Worm (Caenorhabditis elegans): ENCODE measurements around the gene M01H9.5.

ce11 chrIV:4451576-4451975, 13.7 kb upstream of the M01H9.5 start, which contains the start of gene R08C7.1:
- TF ChIP-seq ahr-1 (tag; optimal IDR thresholded peaks at IDR 0.05), result no peak
- TF ChIP-seq ets-4 (tag; optimal IDR thresholded peaks at IDR 0.05), result no peak
- no peak for TF ChIP-seq sox-4 (tag; optimal IDR thresholded peaks at IDR 0.05)
- TF ChIP-seq C38D4.7 (GFP tag; optimal IDR thresholded peaks at IDR 0.05), result no peak
- no peak for TF ChIP-seq lin-11 (tag; optimal IDR thresholded peaks at IDR 0.05)
- no peak for TF ChIP-seq pqm-1 (tag; optimal IDR thresholded peaks at IDR 0.05)
- no peak for TF ChIP-seq nhr-11 (tag; optimal IDR thresholded peaks at IDR 0.05)
- no peak for TF ChIP-seq T23F11.4 (GFP tag; optimal IDR thresholded peaks at IDR 0.05)
- no peak for TF ChIP-seq hlh-15 (tag; optimal IDR thresholded peaks at IDR 0.05)

Measured in whole organism, late embryonic.